Worm (Caenorhabditis elegans): ENCODE data around the gene arl-1.
A peak's percentile ranks its signal among the peaks of the same experiment; 100 is the strongest.

Gene arl-1

ce11 chrII:8621883-8622282 is 40.1 kb downstream of the arl-1 start, which contains the start of gene T22C8.3:
Gene T22C8.3 (minus strand): TSS chrII:8621983.
- no peak for TF ChIP-seq tbx-2 (tag; optimal IDR thresholded peaks at IDR 0.05)
- no peak for TF ChIP-seq fkh-10 (GFP tag; optimal IDR thresholded peaks at IDR 0.05)
- no peak for TF ChIP-seq skn-1 (tag; optimal IDR thresholded peaks at IDR 0.05)
- peak; percentile 10 for TF ChIP-seq pha-4 (tag; optimal IDR thresholded peaks at IDR 0.05)
- no peak for TF ChIP-seq nhr-43 (tag; optimal IDR thresholded peaks at IDR 0.05; ENCODE audit: poor library complexity, severe bottlenecking)

ce11 chrII:8623396-8623795 is 41.6 kb downstream of the arl-1 start, which contains the start of gene T22C8.4:
Gene T22C8.4 (minus strand): TSS chrII:8623496.
- TF ChIP-seq unc-62 (GFP tag; optimal IDR thresholded peaks at IDR 0.05), result no peak
- TF ChIP-seq eor-1 (tag; optimal IDR thresholded peaks at IDR 0.05), result no peak
- no peak for TF ChIP-seq ztf-11 (tag; optimal IDR thresholded peaks at IDR 0.05)
- TF ChIP-seq nhr-237 (tag; optimal IDR thresholded peaks at IDR 0.05), result no peak
- no peak for TF ChIP-seq unc-39 (tag; optimal IDR thresholded peaks at IDR 0.05)
- TF ChIP-seq nhr-43 (tag; optimal IDR thresholded peaks at IDR 0.05; ENCODE audit: poor library complexity, severe bottlenecking), result no peak

ce11 chrII:8625163-8625562 is 43.4 kb downstream of the arl-1 start, which contains the start of gene sptf-2:
Gene sptf-2 (plus strand): TSS chrII:8625459.
- no peak for TF ChIP-seq nhr-43 (tag; optimal IDR thresholded peaks at IDR 0.05; ENCODE audit: poor library complexity, severe bottlenecking)
- TF ChIP-seq ztf-11 (tag; optimal IDR thresholded peaks at IDR 0.05), result no peak
- TF ChIP-seq ZK546.5 (tag; optimal IDR thresholded peaks at IDR 0.05), result no peak
- TF ChIP-seq ceh-9 (tag; optimal IDR thresholded peaks at IDR 0.05), result no peak
- TF ChIP-seq nhr-23 (tag; optimal IDR thresholded peaks at IDR 0.05), result no peak
- TF ChIP-seq elt-3 (tag; optimal IDR thresholded peaks at IDR 0.05), result no peak
- TF ChIP-seq ama-1 (optimal IDR thresholded peaks at IDR 0.05), result no peak
- no peak for TF ChIP-seq lin-15B (tag; optimal IDR thresholded peaks at IDR 0.05)
- TF ChIP-seq mml-1 (tag; optimal IDR thresholded peaks at IDR 0.05), result no peak
- no peak for TF ChIP-seq nhr-77 (tag; optimal IDR thresholded peaks at IDR 0.05)
- TF ChIP-seq daf-12 (tag; optimal IDR thresholded peaks at IDR 0.05), result no peak
- no peak for TF ChIP-seq ceh-16 (tag; optimal IDR thresholded peaks at IDR 0.05)
- TF ChIP-seq nhr-11 (tag; optimal IDR thresholded peaks at IDR 0.05), result no peak
- TF ChIP-seq ztf-4 (tag; optimal IDR thresholded peaks at IDR 0.05), result no peak
- no peak for TF ChIP-seq mdl-1 (tag; optimal IDR thresholded peaks at IDR 0.05)
- TF ChIP-seq egl-5 (tag; optimal IDR thresholded peaks at IDR 0.05), result no peak
- TF ChIP-seq aly-2 (tag; optimal IDR thresholded peaks at IDR 0.05), result no peak
- peak; percentile 88 for TF ChIP-seq pqm-1 (tag; optimal IDR thresholded peaks at IDR 0.05)
- peak; percentile 34 for TF ChIP-seq pha-4 (tag; optimal IDR thresholded peaks at IDR 0.05)
- no peak for TF ChIP-seq lin-39 (tag; optimal IDR thresholded peaks at IDR 0.05)
- TF ChIP-seq skn-1 (tag; optimal IDR thresholded peaks at IDR 0.05), result peak; percentile 17
- TF ChIP-seq nhr-28 (tag; optimal IDR thresholded peaks at IDR 0.05), result no peak
- TF ChIP-seq nhr-76 (tag; optimal IDR thresholded peaks at IDR 0.05), result no peak
- TF ChIP-seq eor-1 (tag; optimal IDR thresholded peaks at IDR 0.05), result no peak
- no peak for TF ChIP-seq unc-39 (tag; optimal IDR thresholded peaks at IDR 0.05)
- TF ChIP-seq fkh-2 (tag; optimal IDR thresholded peaks at IDR 0.05), result no peak
- no peak for TF ChIP-seq snpc-4 (tag; optimal IDR thresholded peaks at IDR 0.05)
- no peak for TF ChIP-seq fkh-10 (GFP tag; optimal IDR thresholded peaks at IDR 0.05)
- TF ChIP-seq lsy-12 (tag; optimal IDR thresholded peaks at IDR 0.05), result no peak
- no peak for TF ChIP-seq nhr-12 (tag; optimal IDR thresholded peaks at IDR 0.05)
- no peak for TF ChIP-seq nhr-25 (tag; optimal IDR thresholded peaks at IDR 0.05)
- TF ChIP-seq sea-2 (GFP tag; optimal IDR thresholded peaks at IDR 0.05), result no peak
- no peak for TF ChIP-seq zag-1 (tag; optimal IDR thresholded peaks at IDR 0.05)
- peak; percentile 75 for TF ChIP-seq jun-1 (tag; optimal IDR thresholded peaks at IDR 0.05)
- peak; percentile 98 for TF ChIP-seq elt-2 (tag; optimal IDR thresholded peaks at IDR 0.05)
- peak; percentile 16 for TF ChIP-seq nfya-1 (tag; optimal IDR thresholded peaks at IDR 0.05; ENCODE audit: insufficient read depth)
- TF ChIP-seq fos-1 (tag; optimal IDR thresholded peaks at IDR 0.05), result no peak
- no peak for TF ChIP-seq nhr-67 (tag; optimal IDR thresholded peaks at IDR 0.05)
- no peak for TF ChIP-seq tbx-2 (tag; optimal IDR thresholded peaks at IDR 0.05)
